Fruit fly (Drosophila melanogaster) whole organism, embryonic: ENCODE measurements around the gene CG34251.
A peak's percentile ranks its signal among the peaks of the same experiment; 100 is the strongest.

Experiments
- Asciz ChIP-seq: fragments of 200-800 bp; sonication (Bioruptor generic); optimal IDR thresholded peaks from 2 replicates; lab custom pipeline; 2017; ENCODE audit warnings: missing biosample characterization, mild to moderate bottlenecking, missing genetic modification characterization, missing genetic modification reagents
- Bgb ChIP-seq: fragments of 200-800 bp; sonication (Bioruptor generic); IDR thresholded peaks from 2 replicates; pipeline ENCODE4 v1.3.6; 2022; ENCODE audit warnings: missing biosample characterization, missing genetic modification characterization; ENCODE audit not compliant: partially characterized antibody
- CG11695 ChIP-seq: fragments of 200-800 bp; sonication (Bioruptor generic); IDR thresholded peaks from 3 replicates; pipeline ENCODE4 v1.3.6; 2022; ENCODE audit warnings: missing biosample characterization, missing genetic modification characterization
- CG12769 ChIP-seq: fragments of 200-800 bp; sonication (Bioruptor generic); optimal IDR thresholded peaks from 2 replicates; lab custom pipeline; 2019; ENCODE audit warnings: missing biosample characterization, mild to moderate bottlenecking, missing genetic modification characterization, moderate library complexity
- CG14710 ChIP-seq: fragments of 200-800 bp; sonication (Bioruptor generic); optimal IDR thresholded peaks from 3 replicates; lab custom pipeline; 2019; ENCODE audit warnings: missing biosample characterization, mild to moderate bottlenecking, missing genetic modification characterization, moderate library complexity
- CG15514 ChIP-seq: fragments of 200-800 bp; sonication (Bioruptor generic); optimal IDR thresholded peaks from 3 replicates; lab custom pipeline; 2017; ENCODE audit warnings: missing biosample characterization, missing genetic modification characterization, mild to moderate bottlenecking, moderate library complexity, missing genetic modification reagents
- CG17912 ChIP-seq: fragments of 200-800 bp; sonication (Bioruptor generic); optimal IDR thresholded peaks from 2 replicates; lab custom pipeline; 2018; ENCODE audit warnings: missing biosample characterization, mild to moderate bottlenecking, missing genetic modification characterization
- CG18599 ChIP-seq: fragments of 200-800 bp; sonication (Bioruptor generic); optimal IDR thresholded peaks from 3 replicates; lab custom pipeline; 2017; ENCODE audit warnings: missing biosample characterization, missing genetic modification characterization, mild to moderate bottlenecking, moderate library complexity, missing genetic modification reagents
- CG30403 ChIP-seq: fragments of 200-800 bp; sonication (Bioruptor generic); optimal IDR thresholded peaks from 3 replicates; lab custom pipeline; 2016; ENCODE audit warnings: missing biosample characterization, missing genetic modification characterization
- CG32772 ChIP-seq: fragments of 200-800 bp; sonication (Bioruptor generic); IDR thresholded peaks from 2 replicates; pipeline ENCODE4 v1.3.6; 2022; ENCODE audit warnings: missing biosample characterization, missing genetic modification characterization
- CG3281 ChIP-seq: fragments of 200-800 bp; sonication (Bioruptor generic); optimal IDR thresholded peaks from 3 replicates; lab custom pipeline; 2017; ENCODE audit warnings: missing biosample characterization, mild to moderate bottlenecking, missing genetic modification characterization
- CG7357 ChIP-seq: fragments of 200-800 bp; sonication (Bioruptor generic); IDR thresholded peaks from 3 replicates; pipeline ENCODE4 v1.3.6; 2022; ENCODE audit warnings: missing biosample characterization, missing genetic modification characterization
- CG8944 ChIP-seq: fragments of 200-800 bp; sonication (Bioruptor generic); optimal IDR thresholded peaks from 3 replicates; lab custom pipeline; 2016; ENCODE audit warnings: missing biosample characterization, missing genetic modification characterization
- D19A ChIP-seq: fragments of 200-800 bp; optimal IDR thresholded peaks from 3 replicates; lab custom pipeline; 2019; ENCODE audit warnings: missing biosample characterization, mild to moderate bottlenecking, missing genetic modification characterization, moderate library complexity
- Eip74EF ChIP-seq, 2 experiments: fragments of 200-800 bp in 1 of 2; fragments of >200 bp in 1 of 2; sonication (Bioruptor generic) in 1 of 2; optimal IDR thresholded peaks; 2 replicates each; lab custom pipeline; 2017 to 2019; ENCODE audit warnings: missing biosample characterization in 2 of 2, missing genetic modification characterization in 2 of 2, mild to moderate bottlenecking in 1 of 2, moderate library complexity in 1 of 2
- Ets65A ChIP-seq: fragments of 200-800 bp; sonication (Bioruptor generic); peaks from one replicate; lab custom pipeline; 2016; ENCODE audit warnings: missing biosample characterization, missing genetic modification characterization
- HLH3B ChIP-seq: fragments of 200-800 bp; sonication (Bioruptor generic); IDR thresholded peaks from 2 replicates; pipeline ENCODE4 v1.3.6; 2022; ENCODE audit warnings: missing biosample characterization, missing genetic modification characterization
- Hey ChIP-seq: fragments of 200-800 bp; sonication (Bioruptor generic); optimal IDR thresholded peaks from 3 replicates; lab custom pipeline; 2018; ENCODE audit warnings: missing biosample characterization, mild to moderate bottlenecking, missing genetic modification characterization
- Hr51 ChIP-seq, 2 experiments: fragments of 200-800 bp; sonication (Bioruptor generic); optimal IDR thresholded peaks; 2 replicates in 1 of 2; 3 replicates in 1 of 2; lab custom pipeline; 2016 to 2018; ENCODE audit warnings: missing biosample characterization in 2 of 2, missing genetic modification characterization in 2 of 2, mild to moderate bottlenecking in 1 of 2, moderate library complexity in 1 of 2
- Hsf ChIP-seq: fragments of 200-800 bp; sonication (Bioruptor generic); optimal IDR thresholded peaks from 3 replicates; lab custom pipeline; 2016; ENCODE audit warnings: missing biosample characterization, missing genetic modification characterization
- MESR4 ChIP-seq: fragments of 200-800 bp; sonication (Bioruptor generic); optimal IDR thresholded peaks from 2 replicates; lab custom pipeline; 2018; ENCODE audit warnings: missing biosample characterization, mild to moderate bottlenecking, missing genetic modification characterization, moderate library complexity
- Med ChIP-seq: fragments of 200-800 bp; sonication (Bioruptor generic); peaks from one replicate; lab custom pipeline; 2016; ENCODE audit warnings: missing biosample characterization, missing genetic modification characterization, mild to moderate bottlenecking, inconsistent platforms, moderate library complexity
- Meics ChIP-seq: fragments of 200-800 bp; sonication (Bioruptor generic); optimal IDR thresholded peaks from 2 replicates; lab custom pipeline; 2017; ENCODE audit warnings: missing biosample characterization, mild to moderate bottlenecking, missing genetic modification characterization
- ara ChIP-seq: fragments of 200-800 bp; sonication (Bioruptor generic); IDR thresholded peaks from 2 replicates; pipeline ENCODE4 v1.3.6; 2022; ENCODE audit warnings: missing biosample characterization, missing genetic modification characterization
- bowl ChIP-seq: fragments of 200-800 bp; sonication (Bioruptor generic); IDR thresholded peaks from 2 replicates; pipeline ENCODE4 v1.3.6; 2022; ENCODE audit warnings: missing biosample characterization, missing genetic modification characterization
- cwo ChIP-seq: fragments of 200-800 bp; sonication (Bioruptor generic); optimal IDR thresholded peaks from 3 replicates; lab custom pipeline; 2017; ENCODE audit warnings: missing biosample characterization, missing genetic modification characterization, mild to moderate bottlenecking, moderate library complexity, missing genetic modification reagents
- eve ChIP-seq, 2 experiments: fragments of >200 bp; optimal IDR thresholded peaks; 2 replicates each; lab custom pipeline; 2017; ENCODE audit warnings: missing biosample characterization in 2 of 2, missing genetic modification characterization in 2 of 2
- exex ChIP-seq: fragments of 200-800 bp; sonication (Bioruptor generic); optimal IDR thresholded peaks from 4 replicates; lab custom pipeline; 2018; ENCODE audit warnings: missing biosample characterization, mild to moderate bottlenecking, missing genetic modification characterization, moderate library complexity
- eyg ChIP-seq: fragments of 200-800 bp; sonication (Bioruptor generic); optimal IDR thresholded peaks from 3 replicates; lab custom pipeline; 2016; ENCODE audit warnings: missing biosample characterization, missing genetic modification characterization
- fd3F ChIP-seq: fragments of 200-800 bp; sonication (Bioruptor generic); optimal IDR thresholded peaks from 2 replicates; lab custom pipeline; 2018; ENCODE audit warnings: missing biosample characterization, mild to moderate bottlenecking, missing genetic modification characterization, moderate library complexity
- ftz-f1 ChIP-seq: fragments of 200-800 bp; sonication (Bioruptor generic); optimal IDR thresholded peaks from 2 replicates; lab custom pipeline; 2016; ENCODE audit warnings: missing biosample characterization, missing genetic modification characterization
- grau ChIP-seq: fragments of 200-800 bp; optimal IDR thresholded peaks from 3 replicates; lab custom pipeline; 2019; ENCODE audit warnings: missing biosample characterization, mild to moderate bottlenecking, missing genetic modification characterization, moderate library complexity
- grn ChIP-seq: fragments of 200-800 bp; sonication (Bioruptor generic); optimal IDR thresholded peaks from 3 replicates; lab custom pipeline; 2017; ENCODE audit warnings: missing biosample characterization, missing genetic modification characterization
- inv ChIP-seq: fragments of 200-800 bp; sonication (Bioruptor generic); IDR thresholded peaks from 2 replicates; pipeline ENCODE4 v1.3.6; 2022; ENCODE audit warnings: missing biosample characterization, missing genetic modification characterization; ENCODE audit not compliant: partially characterized antibody
- onecut ChIP-seq: fragments of 200-800 bp; sonication (Bioruptor generic); IDR thresholded peaks from 2 replicates; pipeline ENCODE4 v1.3.6; 2022; ENCODE audit warnings: missing biosample characterization, missing genetic modification characterization
- sens ChIP-seq: fragments of 200-800 bp; sonication (Bioruptor generic); peaks from one replicate; lab custom pipeline; 2016; ENCODE audit warnings: missing biosample characterization, missing genetic modification characterization
- sna ChIP-seq: fragments of 200-800 bp; sonication (Bioruptor generic); IDR thresholded peaks from 2 replicates; pipeline ENCODE4 v1.3.6; 2022; ENCODE audit warnings: missing biosample characterization, missing genetic modification characterization; ENCODE audit not compliant: partially characterized antibody
- so ChIP-seq: fragments of 200-800 bp; sonication (Bioruptor generic); IDR thresholded peaks from 3 replicates; pipeline ENCODE4 v1.3.6; 2022; ENCODE audit warnings: missing biosample characterization, missing genetic modification characterization
- sr ChIP-seq: fragments of 200-800 bp; sonication (Bioruptor generic); IDR thresholded peaks from 3 replicates; pipeline ENCODE4 v1.3.6; 2022; ENCODE audit warnings: missing biosample characterization, missing genetic modification characterization
- tna ChIP-seq: fragments of 200-800 bp; sonication (Bioruptor generic); IDR thresholded peaks from 2 replicates; pipeline ENCODE4 v1.3.6; 2022; ENCODE audit warnings: missing biosample characterization, missing genetic modification characterization; ENCODE audit not compliant: partially characterized antibody
- vvl ChIP-seq: fragments of 200-800 bp; sonication (Bioruptor generic); IDR thresholded peaks from 2 replicates; pipeline ENCODE4 v1.3.6; 2022; ENCODE audit warnings: missing biosample characterization, missing genetic modification characterization
- wor ChIP-seq: fragments of 200-800 bp; sonication (Bioruptor generic); IDR thresholded peaks from 2 replicates; pipeline ENCODE4 v1.3.6; 2022; ENCODE audit warnings: missing biosample characterization, missing genetic modification characterization

The CG34251 gene

DNA sequence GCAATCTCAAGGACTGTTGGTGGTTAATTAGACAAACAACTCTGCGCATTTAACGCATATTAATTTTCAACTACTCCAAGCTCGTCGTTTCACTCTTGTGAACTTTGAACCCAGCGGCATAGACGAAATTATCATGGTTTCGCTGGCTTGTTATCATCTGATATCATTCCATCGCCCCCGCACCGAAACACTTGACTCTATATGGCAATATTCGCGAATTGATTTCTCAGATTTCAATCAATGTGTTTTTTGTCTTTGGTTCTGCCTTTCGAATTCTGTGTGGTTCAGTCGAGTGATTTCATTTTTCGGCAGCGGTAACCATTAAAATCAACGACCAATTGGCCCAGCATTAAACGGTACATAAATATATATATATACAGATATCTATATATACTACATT lies at the start of gene CG34251:
TSS of gene CG34251 (plus strand) at position 301 of the 400 bp plus-strand sequence.
- TF ChIP-seq Ets65A (peak; percentile 80), Bgb (GFP tag; lab: Robert Waterston, UW) (no peak)

DNA sequence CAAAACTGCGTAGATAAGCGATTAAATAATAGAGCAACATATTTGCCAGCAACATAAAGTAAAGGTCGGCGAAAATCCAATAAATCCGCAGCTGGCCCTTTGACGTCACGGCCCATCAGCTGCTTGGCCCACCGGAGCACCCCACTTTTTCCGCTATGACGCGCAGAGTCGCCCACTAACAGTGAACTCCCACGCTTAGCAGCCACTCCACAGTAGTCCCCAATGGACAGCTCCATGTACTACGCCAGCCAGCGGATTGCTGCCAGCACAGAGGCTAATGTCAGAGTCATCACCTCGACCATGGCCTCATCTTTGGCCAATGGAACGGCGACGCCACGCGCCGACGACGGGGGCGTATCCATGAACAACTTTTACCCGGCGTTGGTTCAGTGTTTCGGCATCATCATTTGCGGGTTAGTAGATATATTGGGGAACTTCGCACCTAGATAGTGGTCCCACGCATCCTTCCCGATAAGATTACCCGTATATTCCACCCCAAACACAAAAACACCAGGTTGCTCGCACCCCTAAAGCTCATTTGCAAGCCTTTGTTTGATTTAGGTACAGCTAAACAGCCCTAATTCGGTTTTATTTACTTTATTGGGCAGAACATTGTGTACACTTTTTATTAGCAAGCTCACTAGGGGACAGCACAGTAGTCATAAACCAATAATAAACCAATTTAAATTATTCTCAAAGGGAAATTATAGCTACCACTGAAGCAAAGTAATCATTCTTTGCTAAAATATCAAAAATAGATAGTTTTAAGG lies 49.2 kb upstream of the CG34251 start:
- TF ChIP-seq Med (GFP tag; lab: Kevin White, UChicago), result peak; percentile 5
- no peak for TF ChIP-seq wor
- peak; percentile 30; the same call in 1 of the 3 replicates for TF ChIP-seq so (GFP tag; lab: Robert Waterston, UW)
- TF ChIP-seq HLH3B, result no peak
- TF ChIP-seq onecut (GFP tag; lab: Robert Waterston, UW), result peak; percentile 39; the same call in 1 of the 2 replicates
- peak; percentile 15; the same call in 1 of the 2 replicates for TF ChIP-seq ara (GFP tag; lab: Robert Waterston, UW)
- peak; percentile 97 for TF ChIP-seq sr (GFP tag; lab: Robert Waterston, UW)
- TF ChIP-seq tna (GFP tag; lab: Robert Waterston, UW), result 0 out of 2 replicates have a peak, but pooled peaks have one; percentile 23
- peak; percentile 51 for TF ChIP-seq Ets65A
- peak; percentile 7 for TF ChIP-seq CG12769 (tag; lab: Kevin White, UChicago)
- TF ChIP-seq CG18599, result peak; percentile 28
- TF ChIP-seq CG7357 (GFP tag; lab: Robert Waterston, UW), result 0 out of 3 replicates have a peak, but pooled peaks have one; percentile 24
- TF ChIP-seq sens, result peak; percentile 74
- TF ChIP-seq grau (tag; lab: Kevin White, UChicago), result peak; percentile 27
- TF ChIP-seq Hr51 (GFP tag; optimal IDR thresholded peaks at IDR 0.05; lab: Kevin White, UChicago), result no peak
- TF ChIP-seq bowl (GFP tag; lab: Robert Waterston, UW), result no peak
- peak; percentile 6 for TF ChIP-seq CG3281
- no peak for TF ChIP-seq cwo (GFP tag; lab: Kevin White, UChicago)
- peak; percentile 2 for TF ChIP-seq MESR4
- TF ChIP-seq ftz-f1, result peak; percentile 41
- peak; percentile 6 for TF ChIP-seq Meics (GFP tag; lab: Kevin White, UChicago)

DNA sequence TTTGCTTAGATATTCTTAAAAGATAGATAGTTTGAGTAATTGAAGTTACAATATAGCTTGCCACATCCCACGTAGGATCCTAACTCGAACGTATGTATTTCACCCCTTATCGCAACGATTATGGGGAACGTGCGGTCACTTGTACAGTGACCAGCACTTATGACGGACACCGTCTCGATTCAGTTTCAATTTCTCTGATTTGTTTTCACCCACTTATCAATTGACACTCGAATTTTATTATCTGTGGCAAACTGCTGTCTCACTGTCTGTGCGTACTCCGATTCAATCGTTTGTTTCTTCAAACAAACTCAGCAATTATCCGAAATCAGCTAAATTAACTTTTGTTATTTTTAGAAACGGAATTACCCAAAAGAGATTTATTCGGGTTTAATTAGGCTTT lies 48.5 kb upstream of the CG34251 start:
- TF ChIP-seq fd3F (GFP tag; lab: Kevin White, UChicago) (no peak), CG11695 (GFP tag; lab: Robert Waterston, UW) (0 out of 3 replicates have a peak, but pooled peaks have one; percentile 22), grau (tag; lab: Kevin White, UChicago) (peak; percentile 48), CG15514 (GFP tag; lab: Kevin White, UChicago) (no peak), exex (tag; lab: Kevin White, UChicago) (peak; percentile 50), Hey (peak; percentile 7), eve (GFP tag; optimal IDR thresholded peaks at IDR 0.05; lab: Kevin White, UChicago) (peak in 1 of 2 experiments; percentile 12), Eip74EF (GFP tag; optimal IDR thresholded peaks at IDR 0.05; lab: Kevin White, UChicago) (peak in 1 of 2 experiments; percentile 67), grn (GFP tag; lab: Kevin White, UChicago) (peak; percentile 11)

DNA sequence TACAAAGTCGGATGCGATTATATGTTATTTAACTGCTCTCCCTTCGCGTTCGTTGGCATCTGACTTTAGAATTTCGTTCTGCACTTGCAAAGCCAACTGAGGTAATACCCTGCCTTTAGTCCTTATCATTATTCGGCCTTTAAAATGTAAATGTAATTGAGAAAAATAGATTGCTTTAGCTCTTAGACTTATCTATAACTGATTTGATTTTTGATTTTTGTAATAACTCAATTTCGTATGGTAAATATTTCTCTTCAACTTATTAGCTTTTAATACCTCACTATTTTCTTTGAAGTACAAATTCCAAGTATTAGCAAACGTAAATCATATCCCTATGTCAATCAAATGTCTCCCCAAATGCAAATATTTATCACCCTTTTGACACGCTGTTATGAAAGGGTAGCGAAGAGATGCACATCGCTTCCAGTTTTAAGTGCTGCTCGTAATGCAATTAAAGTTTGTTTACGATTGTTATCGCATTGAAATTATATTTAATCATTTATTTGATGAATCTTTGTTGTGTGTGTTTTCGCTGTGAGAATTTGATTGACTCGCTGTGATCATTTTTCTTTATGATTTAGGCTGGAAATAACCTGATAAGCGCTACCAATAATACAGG lies 47.1 kb upstream of the CG34251 start:
- no peak for TF ChIP-seq CG17912 (GFP tag; lab: Kevin White, UChicago)
- no peak for TF ChIP-seq CG8944 (GFP tag; lab: Kevin White, UChicago)
- peak in 1 of 2 experiments; percentile 23 for TF ChIP-seq eve (GFP tag; optimal IDR thresholded peaks at IDR 0.05; lab: Kevin White, UChicago)
- no peak for TF ChIP-seq Hsf (GFP tag; lab: Kevin White, UChicago)
- TF ChIP-seq Meics (GFP tag; lab: Kevin White, UChicago), result no peak
- peak; percentile 76 for TF ChIP-seq sens
- no peak for TF ChIP-seq CG30403 (GFP tag; lab: Kevin White, UChicago)
- TF ChIP-seq sna (GFP tag; lab: Robert Waterston, UW), result no peak
- TF ChIP-seq inv (GFP tag; lab: Robert Waterston, UW), result no peak
- no peak for TF ChIP-seq eyg (GFP tag; lab: Kevin White, UChicago)
- TF ChIP-seq vvl (GFP tag; lab: Robert Waterston, UW), result no peak
- TF ChIP-seq Asciz, result peak; percentile 33
- TF ChIP-seq CG32772, result no peak
- peak; percentile 82 for TF ChIP-seq D19A
- no peak for TF ChIP-seq CG14710 (tag; lab: Kevin White, UChicago)
- no peak for TF ChIP-seq so (GFP tag; lab: Robert Waterston, UW)
